Fruit fly (Drosophila melanogaster) S2 (cell line): ENCODE data around the gene Mnat9.

Experiments used
- CG8478 ChIP-seq: fragments of >200 bp; optimal IDR thresholded peaks from 2 replicates; lab custom pipeline; 2018
- CTCF ChIP-seq, 2 experiments: fragments of >200 bp; optimal IDR thresholded peaks; 2 replicates each; lab custom pipeline; 2018

DNA sequence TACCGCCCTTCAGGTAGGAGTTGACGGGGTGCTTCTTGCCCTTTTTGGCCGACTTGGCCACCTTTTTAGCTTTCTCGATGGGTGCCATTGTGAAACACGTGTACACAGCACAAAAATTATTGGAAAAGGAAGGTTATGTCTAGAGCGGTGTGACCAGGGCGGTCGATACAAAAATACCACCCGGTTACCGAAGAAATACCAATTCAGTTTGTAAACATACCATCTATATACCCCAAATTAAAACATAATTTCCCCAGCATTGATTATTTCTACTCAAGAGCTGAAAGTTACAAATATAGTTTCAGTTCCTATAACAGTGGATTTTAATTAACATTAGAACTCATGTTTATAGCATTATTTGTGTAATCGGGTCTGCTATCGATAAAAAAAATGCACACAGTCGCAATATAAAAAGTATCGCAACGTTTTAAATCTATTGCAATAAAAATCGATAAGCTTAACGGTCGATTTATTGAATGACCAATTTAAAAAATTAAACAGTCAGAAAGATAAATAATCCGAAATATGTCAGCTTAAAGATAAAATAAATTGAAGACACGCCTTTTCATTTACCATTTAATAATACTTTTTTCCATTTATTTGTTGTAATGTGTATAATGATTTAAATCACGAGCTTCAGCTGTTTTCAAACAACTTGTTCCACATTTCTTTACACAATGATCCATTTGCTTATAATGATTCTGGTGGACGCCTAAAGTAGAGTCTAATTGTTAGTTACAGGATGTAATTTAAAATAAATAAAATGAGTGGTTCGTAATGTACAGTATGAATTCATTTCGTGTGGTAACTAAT is 19.7 kb downstream of the Mnat9 start, which contains the start of gene RpL6:
- TF ChIP-seq CTCF (optimal IDR thresholded peaks at IDR 0.05; lab: Kevin White, UChicago) (peak in 1 of 2 experiments; percentile 21), CG8478 (lab: Kevin White, UChicago) (no peak)
